Fruit fly (Drosophila melanogaster) whole organism, wandering third instar larva: Measurements from ENCODE around the gene CG6282.
A peak's percentile ranks its signal among the peaks of the same experiment; 100 is the strongest.

Experiments
- Abd-B ChIP-seq: fragments of >200 bp; optimal IDR thresholded peaks from 2 replicates; lab custom pipeline; 2017; ENCODE audit warnings: missing biosample characterization, missing genetic modification characterization
- CG32264 ChIP-seq: fragments of 200-800 bp; sonication (Bioruptor generic); optimal IDR thresholded peaks from 2 replicates; lab custom pipeline; 2016; ENCODE audit warnings: missing biosample characterization, missing genetic modification characterization
- CG9705 ChIP-seq: fragments of 200-800 bp; sonication (Bioruptor generic); optimal IDR thresholded peaks from 2 replicates; lab custom pipeline; 2018; ENCODE audit warnings: missing biosample characterization, mild to moderate bottlenecking, missing genetic modification characterization
- Dif ChIP-seq: fragments of 200-275, 200-300 bp; sonication (Bioruptor generic); optimal IDR thresholded peaks from 2 replicates; lab custom pipeline; 2018; ENCODE audit warnings: missing biosample characterization, missing genetic modification characterization; ENCODE audit not compliant: partially characterized antibody
- GATAd ChIP-seq: sonication (Bioruptor generic); optimal IDR thresholded peaks from 2 replicates; lab custom pipeline; 2016; ENCODE audit warnings: missing biosample characterization, missing genetic modification characterization
- HLH106 ChIP-seq: fragments of 200-800 bp; optimal IDR thresholded peaks from 3 replicates; lab custom pipeline; 2019; ENCODE audit warnings: missing biosample characterization, mild to moderate bottlenecking, missing genetic modification characterization, moderate library complexity
- Hr83 ChIP-seq: fragments of 200-300 bp; sonication (Bioruptor generic); optimal IDR thresholded peaks from 2 replicates; lab custom pipeline; 2016; ENCODE audit warnings: missing biosample characterization, mild to moderate bottlenecking, missing genetic modification characterization, moderate library complexity; ENCODE audit not compliant: poor library complexity, severe bottlenecking
- Jra ChIP-seq: sonication (Bioruptor generic); optimal IDR thresholded peaks from 2 replicates; lab custom pipeline; 2016; ENCODE audit warnings: missing biosample characterization, missing genetic modification characterization
- Mio ChIP-seq: sonication (Bioruptor generic); optimal IDR thresholded peaks from 2 replicates; lab custom pipeline; 2016; ENCODE audit warnings: missing biosample characterization, missing genetic modification characterization
- Myc ChIP-seq: fragments of >200 bp; optimal IDR thresholded peaks from 2 replicates; lab custom pipeline; 2017
- OdsH ChIP-seq: fragments of 200-800 bp; sonication (Bioruptor generic); optimal IDR thresholded peaks from 2 replicates; lab custom pipeline; 2016; ENCODE audit warnings: missing biosample characterization, mild to moderate bottlenecking, missing genetic modification characterization
- Rel ChIP-seq, 2 experiments: fragments of 200-800 bp; sonication (Bioruptor generic) in 1 of 2; optimal IDR thresholded peaks; 2 replicates in 1 of 2; 3 replicates in 1 of 2; lab custom pipeline; 2016 to 2019; ENCODE audit warnings: mild to moderate bottlenecking in 2 of 2, missing biosample characterization in 2 of 2, missing genetic modification characterization in 2 of 2, moderate library complexity in 1 of 2
- Sp1 ChIP-seq: fragments of 200-800 bp; sonication (Bioruptor generic); optimal IDR thresholded peaks from 3 replicates; lab custom pipeline; 2019; ENCODE audit warnings: missing biosample characterization, mild to moderate bottlenecking, missing genetic modification characterization, moderate library complexity
- br ChIP-seq: fragments of 200-800 bp; sonication (Bioruptor generic); optimal IDR thresholded peaks from 2 replicates; lab custom pipeline; 2016; ENCODE audit warnings: missing biosample characterization, missing genetic modification characterization
- brk ChIP-seq: fragments of 200-800 bp; sonication (Bioruptor generic); optimal IDR thresholded peaks from 2 replicates; lab custom pipeline; 2016; ENCODE audit warnings: missing biosample characterization, mild to moderate bottlenecking, missing genetic modification characterization
- dl ChIP-seq, 2 experiments: fragments of 175-275, 200-275 bp in 1 of 2; fragments of 200-275 bp in 1 of 2; sonication (Bioruptor generic); optimal IDR thresholded peaks; lab custom pipeline; 2018; ENCODE audit warnings: mild to moderate bottlenecking in 2 of 2, missing biosample characterization in 2 of 2, missing genetic modification characterization in 2 of 2, moderate library complexity in 2 of 2; ENCODE audit not compliant: partially characterized antibody in 2 of 2, insufficient read depth in 1 of 2
- ey ChIP-seq: fragments of 200-800 bp; sonication (Bioruptor generic); optimal IDR thresholded peaks from 2 replicates; lab custom pipeline; 2016; ENCODE audit warnings: missing biosample characterization, missing genetic modification characterization
- foxo ChIP-seq, 2 experiments: fragments of 200-800 bp; sonication (Bioruptor generic); optimal IDR thresholded peaks; 2 replicates in 1 of 2; 3 replicates in 1 of 2; lab custom pipeline; 2016 to 2017; ENCODE audit warnings: missing biosample characterization in 2 of 2, missing genetic modification characterization in 2 of 2
- fru ChIP-seq: fragments of 200-800 bp; sonication (Bioruptor generic); optimal IDR thresholded peaks from 3 replicates; lab custom pipeline; 2016; ENCODE audit warnings: missing biosample characterization, mild to moderate bottlenecking, missing genetic modification characterization
- h ChIP-seq: fragments of 200-800 bp; sonication (Bioruptor generic); optimal IDR thresholded peaks from 3 replicates; lab custom pipeline; 2016; ENCODE audit warnings: missing biosample characterization, mild to moderate bottlenecking, missing genetic modification characterization
- jim ChIP-seq: fragments of 175-275, 200-325 bp; sonication (Bioruptor generic); optimal IDR thresholded peaks from 2 replicates; lab custom pipeline; 2016; ENCODE audit warnings: missing biosample characterization, mild to moderate bottlenecking, missing genetic modification characterization
- lola ChIP-seq: fragments of >200 bp; optimal IDR thresholded peaks from 2 replicates; lab custom pipeline; 2017; ENCODE audit warnings: missing biosample characterization, missing genetic modification characterization
- pan ChIP-seq: fragments of >200 bp; optimal IDR thresholded peaks from 2 replicates; lab custom pipeline; 2017
- psq ChIP-seq: fragments of 200-800 bp; sonication (Bioruptor generic); optimal IDR thresholded peaks from 3 replicates; lab custom pipeline; 2017; ENCODE audit warnings: missing biosample characterization, mild to moderate bottlenecking, missing genetic modification characterization, moderate library complexity
- rgr ChIP-seq: fragments of 200-800 bp; sonication (Bioruptor generic); optimal IDR thresholded peaks from 3 replicates; lab custom pipeline; 2016; ENCODE audit warnings: missing biosample characterization, mild to moderate bottlenecking, missing genetic modification characterization
- sage ChIP-seq: fragments of 200-800 bp; sonication (Bioruptor generic); optimal IDR thresholded peaks from 2 replicates; lab custom pipeline; 2016; ENCODE audit warnings: missing biosample characterization, mild to moderate bottlenecking, missing genetic modification characterization
- tai ChIP-seq: sonication (Bioruptor generic); optimal IDR thresholded peaks from 2 replicates; lab custom pipeline; 2016; ENCODE audit warnings: missing biosample characterization, missing genetic modification characterization
- usp ChIP-seq: fragments of >200 bp; optimal IDR thresholded peaks from 2 replicates; lab custom pipeline; 2017; ENCODE audit warnings: missing biosample characterization, missing genetic modification characterization
- woc ChIP-seq: sonication (Bioruptor generic); optimal IDR thresholded peaks from 2 replicates; lab custom pipeline; 2016; ENCODE audit warnings: missing biosample characterization, mild to moderate bottlenecking, missing genetic modification characterization

Gene CG6282

dm6 chr3L:8660800-8661199 is 56.3 kb downstream of the CG6282 start:
- TF ChIP-seq ey (GFP tag; lab: Kevin White, UChicago): no peak
- no peak for TF ChIP-seq foxo (GFP tag; optimal IDR thresholded peaks at IDR 0.05; lab: Kevin White, UChicago)
- TF ChIP-seq dl (GFP tag; optimal IDR thresholded peaks at IDR 0.05; lab: Kevin White, UChicago; ENCODE audit: insufficient read depth in 1 of 2, partially characterized antibody in 2 of 2): no peak
- TF ChIP-seq lola (GFP tag; lab: Kevin White, UChicago): no peak
- TF ChIP-seq Hr83 (GFP tag; lab: Kevin White, UChicago): no peak
- no peak for TF ChIP-seq sage (GFP tag; lab: Kevin White, UChicago)
- no peak for TF ChIP-seq rgr
- no peak for TF ChIP-seq CG9705 (GFP tag; lab: Kevin White, UChicago)
- no peak for TF ChIP-seq Dif (GFP tag; lab: Kevin White, UChicago)

- TF ChIP-seq Myc (lab: Kevin White, UChicago): no peak
- no peak for TF ChIP-seq GATAd (GFP tag; lab: Kevin White, UChicago)
- TF ChIP-seq Rel (GFP tag; optimal IDR thresholded peaks at IDR 0.05; lab: Kevin White, UChicago): no peak
- peak; percentile 3 for TF ChIP-seq Rel (tag; optimal IDR thresholded peaks at IDR 0.05; lab: Kevin White, UChicago)
- TF ChIP-seq OdsH (GFP tag; lab: Kevin White, UChicago): peak; percentile 7
- TF ChIP-seq h (GFP tag; lab: Kevin White, UChicago): peak; percentile 14
- peak; percentile 23 for TF ChIP-seq fru (GFP tag; lab: Kevin White, UChicago)
- no peak for TF ChIP-seq Abd-B (GFP tag; lab: Kevin White, UChicago)
- no peak for TF ChIP-seq CG9705 (GFP tag; lab: Kevin White, UChicago)
- no peak for TF ChIP-seq tai (GFP tag; lab: Kevin White, UChicago)
- TF ChIP-seq dl (GFP tag; optimal IDR thresholded peaks at IDR 0.05; lab: Kevin White, UChicago; ENCODE audit: insufficient read depth in 1 of 2, partially characterized antibody in 2 of 2): no peak
- TF ChIP-seq Mio (GFP tag; lab: Kevin White, UChicago): no peak
- no peak for TF ChIP-seq brk (GFP tag; lab: Kevin White, UChicago)
- TF ChIP-seq usp (GFP tag; lab: Kevin White, UChicago): no peak
- no peak for TF ChIP-seq jim (GFP tag; lab: Kevin White, UChicago)
- TF ChIP-seq lola (GFP tag; lab: Kevin White, UChicago): no peak
- TF ChIP-seq HLH106 (tag; lab: Kevin White, UChicago): no peak
- TF ChIP-seq ey (GFP tag; lab: Kevin White, UChicago): no peak
These were observed 57.6 kb downstream of the CG6282 start for dm6 chr3L:8661793-8662669.

- TF ChIP-seq brk (GFP tag; lab: Kevin White, UChicago) (no peak), woc (GFP tag; lab: Kevin White, UChicago) (no peak), CG32264 (GFP tag; lab: Kevin White, UChicago) (no peak), h (GFP tag; lab: Kevin White, UChicago) (no peak), Sp1 (no peak), Jra (no peak), Myc (lab: Kevin White, UChicago) (no peak), pan (lab: Kevin White, UChicago) (no peak), Hr83 (GFP tag; lab: Kevin White, UChicago) (no peak), tai (GFP tag; lab: Kevin White, UChicago) (no peak), CG9705 (GFP tag; lab: Kevin White, UChicago) (no peak), psq (GFP tag; lab: Kevin White, UChicago) (no peak), Abd-B (GFP tag; lab: Kevin White, UChicago) (no peak), OdsH (GFP tag; lab: Kevin White, UChicago) (no peak), foxo (GFP tag; optimal IDR thresholded peaks at IDR 0.05; lab: Kevin White, UChicago) (no peak), br (GFP tag; lab: Kevin White, UChicago) (no peak)
These were observed 61.6 kb downstream of the CG6282 start for dm6 chr3L:8666098-8666497.
